Fruit fly (Drosophila melanogaster) whole organism, wandering third instar larva: ENCODE results near the gene Rai1.

Experiments
- Abd-B ChIP-seq: fragments of >200 bp; optimal IDR thresholded peaks from 2 replicates; lab custom pipeline; 2017; ENCODE audit warnings: missing biosample characterization, missing genetic modification characterization
- Dif ChIP-seq: fragments of 200-275, 200-300 bp; sonication (Bioruptor generic); optimal IDR thresholded peaks from 2 replicates; lab custom pipeline; 2018; ENCODE audit warnings: missing biosample characterization, missing genetic modification characterization; ENCODE audit not compliant: partially characterized antibody
- HLH106 ChIP-seq: fragments of 200-800 bp; optimal IDR thresholded peaks from 3 replicates; lab custom pipeline; 2019; ENCODE audit warnings: missing biosample characterization, mild to moderate bottlenecking, missing genetic modification characterization, moderate library complexity
- Hr78 ChIP-seq: fragments of >200 bp; optimal IDR thresholded peaks from 2 replicates; lab custom pipeline; 2017; ENCODE audit warnings: missing biosample characterization, missing genetic modification characterization
- Jra ChIP-seq: sonication (Bioruptor generic); optimal IDR thresholded peaks from 2 replicates; lab custom pipeline; 2016; ENCODE audit warnings: missing biosample characterization, missing genetic modification characterization
- Myc ChIP-seq: fragments of >200 bp; optimal IDR thresholded peaks from 2 replicates; lab custom pipeline; 2017
- OdsH ChIP-seq: fragments of 200-800 bp; sonication (Bioruptor generic); optimal IDR thresholded peaks from 2 replicates; lab custom pipeline; 2016; ENCODE audit warnings: missing biosample characterization, mild to moderate bottlenecking, missing genetic modification characterization
- br ChIP-seq: fragments of 200-800 bp; sonication (Bioruptor generic); optimal IDR thresholded peaks from 2 replicates; lab custom pipeline; 2016; ENCODE audit warnings: missing biosample characterization, missing genetic modification characterization
- dsf ChIP-seq: sonication (Bioruptor generic); optimal IDR thresholded peaks from 2 replicates; lab custom pipeline; 2016; ENCODE audit warnings: missing biosample characterization, missing genetic modification characterization, borderline replicate concordance
- lola ChIP-seq: fragments of >200 bp; optimal IDR thresholded peaks from 2 replicates; lab custom pipeline; 2017; ENCODE audit warnings: missing biosample characterization, missing genetic modification characterization
- pan ChIP-seq: fragments of >200 bp; optimal IDR thresholded peaks from 2 replicates; lab custom pipeline; 2017
- usp ChIP-seq: fragments of >200 bp; optimal IDR thresholded peaks from 2 replicates; lab custom pipeline; 2017; ENCODE audit warnings: missing biosample characterization, missing genetic modification characterization

- TF ChIP-seq usp (GFP tag; lab: Kevin White, UChicago) (no peak), Dif (GFP tag; lab: Kevin White, UChicago) (peak; percentile 98), Hr78 (GFP tag; lab: Kevin White, UChicago) (no peak), HLH106 (tag; lab: Kevin White, UChicago) (no peak), pan (lab: Kevin White, UChicago) (no peak), br (GFP tag; lab: Kevin White, UChicago) (no peak), dsf (GFP tag; lab: Kevin White, UChicago) (no peak), OdsH (no peak), lola (GFP tag; lab: Kevin White, UChicago) (no peak), Myc (lab: Kevin White, UChicago) (no peak), Abd-B (GFP tag; lab: Kevin White, UChicago) (no peak), Jra (GFP tag; lab: Kevin White, UChicago) (no peak)
Observed at dm6 chrX:16839905-16840304, 36.8 kb upstream of the Rai1 start.
